Fruit fly (Drosophila melanogaster) S2 (cell line): ENCODE results near the gene corn.

Experiments
- CG8478 ChIP-seq: fragments of >200 bp; optimal IDR thresholded peaks from 2 replicates; lab custom pipeline; 2018
- CTCF ChIP-seq, 2 experiments: fragments of >200 bp; optimal IDR thresholded peaks; 2 replicates each; lab custom pipeline; 2018

DNA sequence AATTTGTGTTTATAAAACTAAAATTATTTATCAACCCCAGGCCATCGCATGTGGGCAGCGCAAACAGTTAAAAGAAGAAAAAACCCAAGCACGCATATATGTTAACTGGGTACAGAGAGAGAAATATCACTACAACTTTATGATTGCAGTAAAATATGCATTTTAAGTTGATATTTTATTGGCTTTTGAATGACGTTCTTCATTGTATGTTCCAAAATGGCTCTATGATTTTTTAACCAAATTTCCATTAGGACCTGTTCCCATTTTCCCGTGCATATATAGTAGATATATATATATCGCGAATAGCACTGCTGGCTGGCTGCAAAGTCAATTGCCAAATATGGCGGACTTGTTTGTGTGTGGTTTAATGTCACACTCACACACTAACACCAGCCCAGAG, 60.3 kb downstream of the corn start:
- TF ChIP-seq CG8478 (lab: Kevin White, UChicago) (no peak), CTCF (optimal IDR thresholded peaks at IDR 0.05; lab: Kevin White, UChicago) (no peak)
